Fruit fly (Drosophila melanogaster): ENCODE measurements around the gene Fhos.

The Fhos gene

DNA sequence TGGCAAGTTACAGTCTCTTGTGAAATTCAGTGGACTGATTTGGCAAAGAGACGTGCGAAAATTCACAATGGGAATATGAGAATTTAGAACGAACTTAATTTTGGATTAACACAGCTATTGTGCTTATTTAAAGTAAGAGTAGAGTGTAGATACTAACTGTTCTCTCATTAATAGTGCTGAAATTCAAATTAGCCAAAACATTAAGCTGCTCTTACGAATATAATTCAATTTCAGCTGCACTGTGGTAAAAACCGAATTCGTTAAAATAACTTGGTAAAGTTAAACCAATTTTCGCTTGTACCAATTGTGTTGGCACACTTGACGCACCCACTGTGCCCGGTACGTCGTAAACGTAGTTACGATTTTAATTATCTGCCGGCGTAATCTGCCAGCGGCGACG lies 14.5 kb downstream of the Fhos start (continued):
- no peak for TF ChIP-seq CG8281 (tag; optimal IDR thresholded peaks at IDR 0.05)
- no peak for TF ChIP-seq E2f1 (GFP tag; IDR thresholded peaks at IDR 0.05)
- TF ChIP-seq CG2202 (tag; optimal IDR thresholded peaks at IDR 0.05) = no peak
- no peak for TF ChIP-seq gcm2 (GFP tag; optimal IDR thresholded peaks at IDR 0.05)
- no peak for TF ChIP-seq CG2875 (GFP tag; optimal IDR thresholded peaks at IDR 0.05)
- TF ChIP-seq pzg (GFP tag; optimal IDR thresholded peaks at IDR 0.05) = no peak
- TF ChIP-seq sd (tag; optimal IDR thresholded peaks at IDR 0.05) = no peak
- TF ChIP-seq CG5245 (GFP tag; optimal IDR thresholded peaks at IDR 0.05) = no peak
- TF ChIP-seq trem (tag; optimal IDR thresholded peaks at IDR 0.05) = no peak
- TF ChIP-seq CG9932 (GFP tag; IDR thresholded peaks at IDR 0.05) = peak; percentile 66
- no peak for TF ChIP-seq CG1792 (GFP tag; optimal IDR thresholded peaks at IDR 0.05)
- TF ChIP-seq ATbp (GFP tag; optimal IDR thresholded peaks at IDR 0.05) = no peak
- no peak for TF ChIP-seq Nf-YC (tag; optimal IDR thresholded peaks at IDR 0.05)
- TF ChIP-seq Asciz (GFP tag; optimal IDR thresholded peaks at IDR 0.05) = no peak
- TF ChIP-seq Hr51 (GFP tag; optimal IDR thresholded peaks at IDR 0.05) = peak in 1 of 2 experiments; percentile 44
- no peak for TF ChIP-seq tup (GFP tag; optimal IDR thresholded peaks at IDR 0.05)
- TF ChIP-seq Dek (tag; optimal IDR thresholded peaks at IDR 0.05) = no peak
- peak; percentile 38 for TF ChIP-seq NfI (GFP tag; optimal IDR thresholded peaks at IDR 0.05)
- no peak for TF ChIP-seq ase (GFP tag; IDR thresholded peaks at IDR 0.05)
- no peak for TF ChIP-seq nerfin-2 (GFP tag; IDR thresholded peaks at IDR 0.05; ENCODE audit: partially characterized antibody)
- no peak for TF ChIP-seq sr (GFP tag; IDR thresholded peaks at IDR 0.05)
- no peak for TF ChIP-seq HLHmδ (GFP tag; optimal IDR thresholded peaks at IDR 0.05)
- no peak for TF ChIP-seq pnt (GFP tag; optimal IDR thresholded peaks at IDR 0.05)
- peak; percentile 25 for TF ChIP-seq nau (GFP tag; optimal IDR thresholded peaks at IDR 0.05)
- TF ChIP-seq Oaz (GFP tag; IDR thresholded peaks at IDR 0.05) = no peak
- TF ChIP-seq Scr (GFP tag; IDR thresholded peaks at IDR 0.05; ENCODE audit: partially characterized antibody) = no peak
- no peak for TF ChIP-seq psq (GFP tag; optimal IDR thresholded peaks at IDR 0.05)
- TF ChIP-seq CG18262 (tag; optimal IDR thresholded peaks at IDR 0.05) = peak; percentile 18
- TF ChIP-seq pho (GFP tag; optimal IDR thresholded peaks at IDR 0.05) = peak; percentile 42
- TF ChIP-seq ara (GFP tag; IDR thresholded peaks at IDR 0.05) = no peak
- no peak for TF ChIP-seq CG17912 (GFP tag; optimal IDR thresholded peaks at IDR 0.05)
- no peak for TF ChIP-seq cad (GFP tag; optimal IDR thresholded peaks at IDR 0.05)
- TF ChIP-seq CG1603 (tag; optimal IDR thresholded peaks at IDR 0.05) = peak; percentile 15
- no peak for TF ChIP-seq gsb-n (tag; optimal IDR thresholded peaks at IDR 0.05)
- TF ChIP-seq CG9797 (GFP tag; optimal IDR thresholded peaks at IDR 0.05) = no peak
- TF ChIP-seq CoRest (tag; optimal IDR thresholded peaks at IDR 0.05) = peak; percentile 67
- 0 out of 2 replicates have a peak, but pooled peaks have one; percentile 14 for TF ChIP-seq sob (GFP tag; IDR thresholded peaks at IDR 0.05)
- TF ChIP-seq pb (GFP tag; optimal IDR thresholded peaks at IDR 0.05) = no peak
- TF ChIP-seq dimm (GFP tag; IDR thresholded peaks at IDR 0.05) = no peak
- TF ChIP-seq Xrp1 (GFP tag; IDR thresholded peaks at IDR 0.05) = no peak
- no peak for TF ChIP-seq usp (GFP tag; optimal IDR thresholded peaks at IDR 0.05)
- TF ChIP-seq CG6765 (GFP tag; optimal IDR thresholded peaks at IDR 0.05) = peak; percentile 42
- TF ChIP-seq Nf-YB (GFP tag; optimal IDR thresholded peaks at IDR 0.05) = no peak
- TF ChIP-seq aop (GFP tag; IDR thresholded peaks at IDR 0.05) = no peak
- TF ChIP-seq luna (GFP tag; optimal IDR thresholded peaks at IDR 0.05) = no peak
- TF ChIP-seq CG7928 (GFP tag; optimal IDR thresholded peaks at IDR 0.05) = no peak
- no peak for TF ChIP-seq kni (GFP tag; optimal IDR thresholded peaks at IDR 0.05)
- TF ChIP-seq CG8944 (GFP tag; optimal IDR thresholded peaks at IDR 0.05) = no peak
- TF ChIP-seq B-H1 (GFP tag; IDR thresholded peaks at IDR 0.05) = no peak
- TF ChIP-seq Adf1 (GFP tag; IDR thresholded peaks at IDR 0.05) = peak; percentile 59
- no peak for TF ChIP-seq CG1024 (GFP tag; IDR thresholded peaks at IDR 0.05)
- no peak for TF ChIP-seq NC2β (GFP tag; optimal IDR thresholded peaks at IDR 0.05)

Data from whole organism, embryonic.